Comparison of ENCODE assay signal across 5 fruit fly cellular contexts in genomic region chrX:13411376-13411973, dm6.
TF ChIP-seq lines count a peak whose summit lies in the region.

No protein-coding gene starts in this region.

- TF ChIP-seq CTCF in whole organism, embryonic (GFP tag; optimal IDR thresholded peaks at IDR 0.05; lab: Kevin White, UChicago): no peak

TF ChIP-seq in whole organism, 6 proteins besides CTCF, POLR2A, EP300 and RAD21:
- no peak for TF ChIP-seq psq (optimal IDR thresholded peaks at IDR 0.05; lab: Kevin White, UChicago)
- peak; percentile 74 for TF ChIP-seq Dll (optimal IDR thresholded peaks at IDR 0.05; lab: Kevin White, UChicago)

TF ChIP-seq in whole organism, embryonic, 481 proteins besides CTCF, POLR2A, EP300 and RAD21:
- TF ChIP-seq Trl (optimal IDR thresholded peaks at IDR 0.05; lab: Kevin White, UChicago): peak; percentile 32 to 41
- TF ChIP-seq Trl (GFP tag; optimal IDR thresholded peaks at IDR 0.05; lab: Kevin White, UChicago): no peak
- 0 out of 3 replicates have a peak, but pooled peaks have one; percentile 40 for TF ChIP-seq mld (GFP tag; IDR thresholded peaks at IDR 0.05; lab: Robert Waterston, UW; ENCODE audit: partially characterized antibody)
- 0 out of 3 replicates have a peak, but pooled peaks have one; percentile 17 for TF ChIP-seq dysf (GFP tag; IDR thresholded peaks at IDR 0.05; lab: Robert Waterston, UW)
- no peak for TF ChIP-seq zfh2 (GFP tag; optimal IDR thresholded peaks at IDR 0.05; lab: Kevin White, UChicago)
- TF ChIP-seq knrl (GFP tag; IDR thresholded peaks at IDR 0.05; lab: Robert Waterston, UW; ENCODE audit: partially characterized antibody): no peak
- peak; percentile 10 for TF ChIP-seq nom (GFP tag; optimal IDR thresholded peaks at IDR 0.05; lab: Kevin White, UChicago)
- TF ChIP-seq TFAM (GFP tag; optimal IDR thresholded peaks at IDR 0.05; lab: Kevin White, UChicago): no peak
- no peak for TF ChIP-seq ewg (GFP tag; optimal IDR thresholded peaks at IDR 0.05; lab: Kevin White, UChicago)
- no peak for TF ChIP-seq Lim3 (GFP tag; IDR thresholded peaks at IDR 0.05; lab: Robert Waterston, UW)
- TF ChIP-seq Hr78 (GFP tag; optimal IDR thresholded peaks at IDR 0.05; lab: Kevin White, UChicago): no peak
- TF ChIP-seq Spps (tag; optimal IDR thresholded peaks at IDR 0.05; lab: Kevin White, UChicago): no peak
- no peak for TF ChIP-seq Awh (GFP tag; IDR thresholded peaks at IDR 0.05; lab: Robert Waterston, UW)
- TF ChIP-seq NFAT (GFP tag; IDR thresholded peaks at IDR 0.05; lab: Robert Waterston, UW): no peak
- no peak for TF ChIP-seq gfzf (GFP tag; optimal IDR thresholded peaks at IDR 0.05; lab: Kevin White, UChicago)
- TF ChIP-seq ERR (GFP tag; optimal IDR thresholded peaks at IDR 0.05; lab: Kevin White, UChicago): no peak
- peak; percentile 79 for TF ChIP-seq D19A (tag; optimal IDR thresholded peaks at IDR 0.05; lab: Kevin White, UChicago)
- TF ChIP-seq CG12744 (GFP tag; optimal IDR thresholded peaks at IDR 0.05; lab: Kevin White, UChicago): no peak
- TF ChIP-seq Pdp1 (GFP tag; optimal IDR thresholded peaks at IDR 0.05; lab: Kevin White, UChicago): peak in 1 of 2 experiments; percentile 55
- TF ChIP-seq Atf6 (GFP tag; IDR thresholded peaks at IDR 0.05; lab: Robert Waterston, UW): no peak

TF ChIP-seq in whole organism, prepupa, 60 proteins besides CTCF, POLR2A, EP300 and RAD21:
- TF ChIP-seq esn (GFP tag; optimal IDR thresholded peaks at IDR 0.05; lab: Kevin White, UChicago) (peak; percentile 10), CG32006 (GFP tag; optimal IDR thresholded peaks at IDR 0.05; lab: Kevin White, UChicago) (peak; percentile 45), Eip78C (GFP tag; lab: Kevin White, UChicago) (peak; percentile 61), svp (GFP tag; lab: Kevin White, UChicago) (peak; percentile 34), Sox102F (GFP tag; optimal IDR thresholded peaks at IDR 0.05; lab: Kevin White, UChicago) (peak; percentile 32), CG6163 (GFP tag; IDR thresholded peaks at IDR 0.05; lab: Robert Waterston, UW) (peak; percentile 57; the same call in 2 of the 3 replicates), ss (GFP tag; optimal IDR thresholded peaks at IDR 0.05; lab: Kevin White, UChicago) (peak; percentile 14 to 23), salr (GFP tag; optimal IDR thresholded peaks at IDR 0.05; lab: Kevin White, UChicago) (peak in 1 of 2 experiments; percentile 32), eg (GFP tag; IDR thresholded peaks at IDR 0.05; lab: Robert Waterston, UW) (peak; percentile 9; the same call in 1 of the 3 replicates), CG6854 (GFP tag; optimal IDR thresholded peaks at IDR 0.05; lab: Kevin White, UChicago) (peak; percentile 48), fd85E (GFP tag; optimal IDR thresholded peaks at IDR 0.05; lab: Kevin White, UChicago) (no peak), CG15336 (GFP tag; IDR thresholded peaks at IDR 0.05; lab: Robert Waterston, UW) (peak; percentile 43; the same call in 1 of the 2 replicates), CG11294 (GFP tag; IDR thresholded peaks at IDR 0.05; lab: Robert Waterston, UW) (no peak), Smox (GFP tag; optimal IDR thresholded peaks at IDR 0.05; lab: Kevin White, UChicago) (no peak)

TF ChIP-seq in whole organism, pupa, 21 proteins besides CTCF, POLR2A, EP300 and RAD21:
- TF ChIP-seq Ets98B (GFP tag; IDR thresholded peaks at IDR 0.05; lab: Robert Waterston, UW): peak; percentile 52; the same call in 1 of the 2 replicates
- 0 out of 2 replicates have a peak, but pooled peaks have one; percentile 10 for TF ChIP-seq CG12605 (GFP tag; IDR thresholded peaks at IDR 0.05; lab: Robert Waterston, UW)
- no peak for TF ChIP-seq CG34367 (tag; optimal IDR thresholded peaks at IDR 0.05; lab: Kevin White, UChicago)
- TF ChIP-seq Pif1B (GFP tag; optimal IDR thresholded peaks at IDR 0.05; lab: Kevin White, UChicago): peak; percentile 5
- TF ChIP-seq CG10348 (GFP tag; IDR thresholded peaks at IDR 0.05; lab: Robert Waterston, UW): no peak
- peak; percentile 65; the same call in 2 of the 3 replicates for TF ChIP-seq fd96Ca (GFP tag; IDR thresholded peaks at IDR 0.05; lab: Robert Waterston, UW)
- no peak for TF ChIP-seq CG9948 (tag; optimal IDR thresholded peaks at IDR 0.05; lab: Kevin White, UChicago)
- TF ChIP-seq CG4496 (GFP tag; IDR thresholded peaks at IDR 0.05; lab: Robert Waterston, UW): peak; percentile 7; the same call in 1 of the 3 replicates

TF ChIP-seq in whole organism, wandering third instar larva, 38 proteins besides CTCF, POLR2A, EP300 and RAD21:
- TF ChIP-seq Vsx2 (GFP tag; optimal IDR thresholded peaks at IDR 0.05; lab: Kevin White, UChicago; ENCODE audit: partially characterized antibody) (peak; percentile 34), OdsH (GFP tag; optimal IDR thresholded peaks at IDR 0.05; lab: Kevin White, UChicago) (no peak), tai (GFP tag; optimal IDR thresholded peaks at IDR 0.05; lab: Kevin White, UChicago) (no peak), Dif (GFP tag; optimal IDR thresholded peaks at IDR 0.05; lab: Kevin White, UChicago; ENCODE audit: partially characterized antibody) (peak; percentile 58), woc (GFP tag; optimal IDR thresholded peaks at IDR 0.05; lab: Kevin White, UChicago) (peak; percentile 74), jim (GFP tag; optimal IDR thresholded peaks at IDR 0.05; lab: Kevin White, UChicago) (no peak)
